Fruit fly (Drosophila melanogaster): ENCODE measurements around the gene CG13994.

- no peak for TF ChIP-seq psq (optimal IDR thresholded peaks at IDR 0.05)
- TF ChIP-seq EcR (GFP tag; optimal IDR thresholded peaks at IDR 0.05): no peak
- TF ChIP-seq CG8478 (optimal IDR thresholded peaks at IDR 0.05): no peak
- TF ChIP-seq usp (GFP tag; optimal IDR thresholded peaks at IDR 0.05): no peak
- no peak for TF ChIP-seq Dll (optimal IDR thresholded peaks at IDR 0.05)
Measured at dm6 chr2L:6110781-6111180, 48.0 kb downstream of the CG13994 start.
